Worm (Caenorhabditis elegans) whole organism, mixed stage, embryonic: ENCODE results near the gene col-124.
A peak's percentile ranks its signal among the peaks of the same experiment; 100 is the strongest.

Experiments
- ces-1 ChIP-seq: fragments of 150-350 bp; optimal IDR thresholded peaks from 2 replicates; lab custom pipeline; 2014; ENCODE audit warnings: missing biosample characterization, missing genetic modification reagents, missing genetic modification characterization
- elt-3 ChIP-seq: fragments of 150-350 bp; optimal IDR thresholded peaks from 2 replicates; lab custom pipeline; 2014; ENCODE audit warnings: missing biosample characterization, missing genetic modification characterization
- lin-13 ChIP-seq: fragments of 150-350 bp; optimal IDR thresholded peaks from 2 replicates; lab custom pipeline; 2014; ENCODE audit warnings: missing biosample characterization, missing genetic modification characterization
- lsy-2 ChIP-seq: fragments of 150-350 bp; optimal IDR thresholded peaks from 2 replicates; lab custom pipeline; 2014; ENCODE audit warnings: missing biosample characterization, missing genetic modification characterization
- mab-5 ChIP-seq: fragments of 150-350 bp; optimal IDR thresholded peaks from 2 replicates; lab custom pipeline; 2014; ENCODE audit warnings: missing biosample characterization, missing genetic modification characterization
- nhr-12 ChIP-seq: fragments of 150-350 bp; optimal IDR thresholded peaks from 2 replicates; lab custom pipeline; 2014; ENCODE audit warnings: missing biosample characterization, missing genetic modification characterization
- nhr-237 ChIP-seq: fragments of 150-350 bp; optimal IDR thresholded peaks from 2 replicates; lab custom pipeline; 2014; ENCODE audit warnings: missing biosample characterization, missing genetic modification characterization
- nhr-28 ChIP-seq: fragments of 150-350 bp; optimal IDR thresholded peaks from 2 replicates; lab custom pipeline; 2014; ENCODE audit warnings: missing biosample characterization, missing genetic modification characterization
- snpc-4 ChIP-seq: fragments of 150-350 bp; optimal IDR thresholded peaks from 2 replicates; lab custom pipeline; 2014; ENCODE audit warnings: missing biosample characterization, missing genetic modification characterization
- unc-39 ChIP-seq: fragments of 150-350 bp; optimal IDR thresholded peaks from 2 replicates; lab custom pipeline; 2014; ENCODE audit warnings: missing biosample characterization, missing genetic modification characterization
- unc-62 ChIP-seq: fragments of 150-350 bp; optimal IDR thresholded peaks from 2 replicates; lab custom pipeline; 2014; ENCODE audit warnings: missing biosample characterization, missing genetic modification reagents, missing genetic modification characterization
- ztf-11 ChIP-seq: fragments of 150-350 bp; optimal IDR thresholded peaks from 2 replicates; lab custom pipeline; 2014; ENCODE audit warnings: missing biosample characterization, missing genetic modification characterization

- TF ChIP-seq snpc-4 = no peak
- TF ChIP-seq mab-5 = no peak
- TF ChIP-seq elt-3 (tag; lab: Kevin White, UChicago) = no peak
- TF ChIP-seq lin-13 (tag; lab: Kevin White, UChicago) = no peak
- no peak for TF ChIP-seq lsy-2 (tag; lab: Kevin White, UChicago)
- no peak for TF ChIP-seq ztf-11 (tag; lab: Kevin White, UChicago)
- no peak for TF ChIP-seq nhr-28 (tag; lab: Kevin White, UChicago)
- no peak for TF ChIP-seq unc-39
- no peak for TF ChIP-seq nhr-12
- peak; percentile 77 for TF ChIP-seq ces-1 (GFP tag; lab: Kevin White, UChicago)
- TF ChIP-seq unc-62 (GFP tag; lab: Kevin White, UChicago) = no peak
- no peak for TF ChIP-seq nhr-237 (tag; lab: Kevin White, UChicago)
Observed at ce11 chrIV:10191498-10191897, 24.8 kb upstream of the col-124 start.
